Worm (Caenorhabditis elegans) whole organism, L1 larva: ENCODE data around the gene jkk-1.

Source experiments
- aly-2 ChIP-seq: fragments of 150-350 bp; optimal IDR thresholded peaks from 2 replicates; lab custom pipeline; 2014; ENCODE audit warnings: missing biosample characterization, missing genetic modification characterization
- ama-1 ChIP-seq: fragments of 150-350 bp; optimal IDR thresholded peaks from 2 replicates; lab custom pipeline; 2014
- elt-3 ChIP-seq, 6 experiments: fragments of 150-350 bp in 1 of 6; sonication (generic microtip); optimal IDR thresholded peaks; 2 replicates each; lab custom pipeline; 2017 to 2018; ENCODE audit warnings: missing biosample characterization in 6 of 6, missing genetic modification characterization in 6 of 6, inconsistent platforms in 1 of 6
- ets-5 ChIP-seq: fragments of 200-800 bp; sonication (Bioruptor generic); IDR thresholded peaks from 2 replicates; pipeline ENCODE4 v1.3.6; 2022; ENCODE audit warnings: missing genetic modification characterization, missing compliant biosample characterization
- jun-1 ChIP-seq: fragments of 150-350 bp; optimal IDR thresholded peaks from 2 replicates; lab custom pipeline; 2014; ENCODE audit warnings: missing biosample characterization, missing genetic modification reagents, missing genetic modification characterization
- lin-15B ChIP-seq: fragments of 150-350 bp; sonication (generic microtip); optimal IDR thresholded peaks from 3 replicates; lab custom pipeline; 2014; ENCODE audit warnings: missing biosample characterization, missing genetic modification characterization
- lsy-2 ChIP-seq, 2 experiments: fragments of 150-350 bp; optimal IDR thresholded peaks; 2 replicates each; lab custom pipeline; 2014; ENCODE audit warnings: missing biosample characterization in 2 of 2, missing genetic modification characterization in 2 of 2
- nhr-11 ChIP-seq: fragments of 150-350 bp; optimal IDR thresholded peaks from 2 replicates; lab custom pipeline; 2014; ENCODE audit warnings: missing biosample characterization, missing genetic modification characterization
- nhr-77 ChIP-seq: fragments of 150-350 bp; optimal IDR thresholded peaks from 2 replicates; lab custom pipeline; 2014; ENCODE audit warnings: missing biosample characterization, missing genetic modification characterization
- skn-1 ChIP-seq: fragments of 150-350 bp; optimal IDR thresholded peaks from 2 replicates; lab custom pipeline; 2014; ENCODE audit warnings: missing biosample characterization, missing genetic modification characterization
- unc-62 ChIP-seq: fragments of 150-350 bp; optimal IDR thresholded peaks from 2 replicates; lab custom pipeline; 2014; ENCODE audit warnings: missing biosample characterization, missing genetic modification reagents, missing genetic modification characterization
- unc-86 ChIP-seq: sonication (generic microtip); optimal IDR thresholded peaks from 2 replicates; lab custom pipeline; 2016; ENCODE audit warnings: missing genetic modification characterization, missing compliant biosample characterization

DNA sequence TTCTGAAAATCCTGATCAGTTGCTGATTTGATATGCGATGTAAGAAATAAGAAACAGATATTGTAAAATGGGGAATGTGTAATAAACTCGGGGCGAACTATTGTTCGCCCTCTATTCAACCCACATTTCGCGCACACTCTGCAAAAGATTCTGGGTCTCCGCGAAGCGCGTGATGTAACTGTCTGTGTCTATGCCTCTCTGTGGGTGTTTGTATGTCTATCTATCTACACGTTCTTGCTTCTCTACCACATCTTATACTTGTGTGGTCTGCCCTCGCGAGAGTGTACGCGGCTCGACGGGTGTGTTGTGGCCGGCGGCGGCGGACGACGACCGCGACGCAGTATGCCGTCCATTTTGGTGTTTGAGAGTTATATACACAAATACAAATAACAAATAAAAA lies 31.8 kb upstream of the jkk-1 start:
- TF ChIP-seq aly-2 (tag; lab: Kevin White, UChicago) (no peak), lin-15B (tag; lab: Kevin White, UChicago) (no peak), jun-1 (tag; lab: Kevin White, UChicago) (peak; percentile 29), ets-5 (GFP tag; lab: Robert Waterston, UW) (no peak), unc-86 (peak; percentile 24), lsy-2 (tag; optimal IDR thresholded peaks at IDR 0.05; lab: Kevin White, UChicago) (peak; percentile 44 to 61), unc-62 (GFP tag; lab: Kevin White, UChicago) (no peak), skn-1 (tag; lab: Kevin White, UChicago) (peak; percentile 29), nhr-77 (tag; lab: Kevin White, UChicago) (no peak), elt-3 (tag; optimal IDR thresholded peaks at IDR 0.05; lab: Kevin White, UChicago) (peak in 1 of 6 experiments; percentile 49), ama-1 (lab: Kevin White, UChicago) (no peak), nhr-11 (no peak)
